Worm (Caenorhabditis elegans): ENCODE data around the gene snx-13.

ce11 chrIV:17045691-17046090, 41.5 kb downstream of the snx-13 start, which contains the start of gene clec-195:
- TF ChIP-seq pqm-1 (tag; optimal IDR thresholded peaks at IDR 0.05) (no peak), ceh-82 (tag; optimal IDR thresholded peaks at IDR 0.05) (no peak), ztf-11 (tag; optimal IDR thresholded peaks at IDR 0.05) (no peak), unc-62 (GFP tag; optimal IDR thresholded peaks at IDR 0.05 in 1 of 2) (no peak), unc-62 (tag; optimal IDR thresholded peaks at IDR 0.05) (no peak), egl-43 (GFP tag; IDR thresholded peaks at IDR 0.05) (no peak), unc-39 (tag; optimal IDR thresholded peaks at IDR 0.05) (no peak), D1046.2 (GFP tag; IDR thresholded peaks at IDR 0.05) (no peak), lir-3 (tag; optimal IDR thresholded peaks at IDR 0.05) (no peak), zip-11 (GFP tag; IDR thresholded peaks at IDR 0.05) (no peak), jun-1 (tag; optimal IDR thresholded peaks at IDR 0.05) (no peak), lin-13 (GFP tag; optimal IDR thresholded peaks at IDR 0.05) (no peak)

All from whole organism, L4 larva.